Worm (Caenorhabditis elegans) whole organism, L4 larva: ENCODE data around the gene set-17.

Experiments used
- F37D6.2 ChIP-seq: sonication (generic microtip); optimal IDR thresholded peaks from 2 replicates; lab custom pipeline; 2016; ENCODE audit warnings: mild to moderate bottlenecking, missing genetic modification characterization, missing compliant biosample characterization
- F44E2.7 ChIP-seq: fragments of 200-800 bp; sonication (Bioruptor generic); IDR thresholded peaks from 2 replicates; pipeline ENCODE4 v2.1.2; 2022; ENCODE audit warnings: missing genetic modification characterization, missing compliant biosample characterization
- T20F7.1 ChIP-seq: fragments of 200-800 bp; sonication (Bioruptor generic); optimal IDR thresholded peaks from 2 replicates; lab custom pipeline; 2018; ENCODE audit warnings: mild to moderate bottlenecking, missing genetic modification characterization, missing compliant biosample characterization
- Y105C5A.15 ChIP-seq: fragments of 200-800 bp; sonication (Bioruptor generic); IDR thresholded peaks from 2 replicates; pipeline ENCODE4 v1.3.6; 2022; ENCODE audit warnings: missing genetic modification characterization, missing compliant biosample characterization
- Y75B8A.6 ChIP-seq: fragments of 200-800 bp; sonication (Bioruptor generic); IDR thresholded peaks from 2 replicates; pipeline ENCODE4 v1.3.6; 2022; ENCODE audit warnings: missing genetic modification reagents, missing genetic modification characterization, missing compliant biosample characterization
- aha-1 ChIP-seq: fragments of 150-350 bp; peaks from one replicate; lab custom pipeline; 2014; ENCODE audit warnings: missing biosample characterization, missing genetic modification characterization
- aly-2 ChIP-seq: sonication (generic microtip); optimal IDR thresholded peaks from 2 replicates; lab custom pipeline; 2018; ENCODE audit warnings: missing biosample characterization, missing genetic modification characterization
- ceh-20 ChIP-seq: fragments of 200-800 bp; sonication (Bioruptor generic); IDR thresholded peaks from 2 replicates; pipeline ENCODE4 v1.3.6; 2022; ENCODE audit warnings: missing genetic modification reagents, missing genetic modification characterization, missing compliant biosample characterization
- ceh-32 ChIP-seq: sonication (generic microtip); optimal IDR thresholded peaks from 2 replicates; lab custom pipeline; 2016; ENCODE audit warnings: mild to moderate bottlenecking, missing genetic modification characterization, missing compliant biosample characterization; ENCODE audit not compliant: poor library complexity
- ceh-62 ChIP-seq: sonication (generic microtip); optimal IDR thresholded peaks from 2 replicates; lab custom pipeline; 2017; ENCODE audit warnings: missing biosample characterization, missing genetic modification characterization
- ctbp-1 ChIP-seq: fragments of 200-800 bp; sonication (Bioruptor generic); IDR thresholded peaks from 2 replicates; pipeline ENCODE4 v1.3.6; 2022; ENCODE audit warnings: missing genetic modification reagents, missing genetic modification characterization, missing compliant biosample characterization
- dmd-6 ChIP-seq: fragments of 200-800 bp; sonication (Bioruptor generic); IDR thresholded peaks from 2 replicates; pipeline ENCODE4 v1.3.6; 2022; ENCODE audit warnings: missing genetic modification reagents, missing genetic modification characterization, missing compliant biosample characterization
- dmd-8 ChIP-seq: fragments of 200-800 bp; sonication (Bioruptor generic); IDR thresholded peaks from 2 replicates; pipeline ENCODE4 v1.3.6; 2022; ENCODE audit warnings: missing genetic modification characterization, missing compliant biosample characterization
- dmd-9 ChIP-seq: fragments of 200-800 bp; sonication (Bioruptor generic); IDR thresholded peaks from 2 replicates; pipeline ENCODE4 v1.3.6; 2022; ENCODE audit warnings: missing genetic modification reagents, missing genetic modification characterization, missing compliant biosample characterization
- dpl-1 ChIP-seq: fragments of 150-350 bp; optimal IDR thresholded peaks from 2 replicates; lab custom pipeline; 2014; ENCODE audit warnings: missing biosample characterization, missing genetic modification reagents, missing genetic modification characterization
- duxl-1 ChIP-seq: sonication (generic microtip); optimal IDR thresholded peaks from 2 replicates; lab custom pipeline; 2016; ENCODE audit warnings: mild to moderate bottlenecking, missing genetic modification characterization, moderate library complexity, missing compliant biosample characterization; ENCODE audit not compliant: poor library complexity
- fos-1 ChIP-seq: fragments of 150-350 bp; optimal IDR thresholded peaks from 2 replicates; lab custom pipeline; 2014; ENCODE audit warnings: missing biosample characterization, missing genetic modification characterization
- jun-1 ChIP-seq: fragments of 150-350 bp; optimal IDR thresholded peaks from 2 replicates; lab custom pipeline; 2014; ENCODE audit warnings: missing biosample characterization, missing genetic modification reagents, missing genetic modification characterization
- lin-13 ChIP-seq: fragments of 150-350 bp; optimal IDR thresholded peaks from 2 replicates; lab custom pipeline; 2014; ENCODE audit warnings: missing biosample characterization, missing genetic modification reagents, missing genetic modification characterization
- lin-29 ChIP-seq: fragments of 200-800 bp; sonication (Bioruptor generic); IDR thresholded peaks from 2 replicates; pipeline ENCODE4 v1.3.6; 2022; ENCODE audit warnings: missing genetic modification reagents, missing genetic modification characterization, missing compliant biosample characterization
- lin-38 ChIP-seq: fragments of 200-800 bp; sonication (Bioruptor generic); IDR thresholded peaks from 2 replicates; pipeline ENCODE4 v1.3.6; 2022; ENCODE audit warnings: missing genetic modification reagents, missing genetic modification characterization, missing compliant biosample characterization
- lin-39 ChIP-seq: fragments of 150-350 bp; optimal IDR thresholded peaks from 2 replicates; lab custom pipeline; 2014; ENCODE audit warnings: missing biosample characterization, missing genetic modification reagents, missing genetic modification characterization
- lir-3 ChIP-seq: sonication (generic microtip); optimal IDR thresholded peaks from 2 replicates; lab custom pipeline; 2016; ENCODE audit warnings: mild to moderate bottlenecking, missing genetic modification characterization, missing compliant biosample characterization
- madf-9 ChIP-seq: fragments of 200-800 bp; sonication (Bioruptor generic); conservative IDR thresholded peaks from 2 replicates; pipeline ENCODE4 v1.3.6; 2022; ENCODE audit warnings: missing genetic modification reagents, missing genetic modification characterization, missing compliant biosample characterization
- mes-2 ChIP-seq: sonication (generic microtip); optimal IDR thresholded peaks from 2 replicates; lab custom pipeline; 2016; ENCODE audit warnings: missing genotype, mild to moderate bottlenecking, missing genetic modification characterization, missing compliant biosample characterization; ENCODE audit not compliant: poor library complexity, severe bottlenecking
- mxl-2 ChIP-seq: fragments of 200-800 bp; sonication (Bioruptor generic); conservative IDR thresholded peaks from 2 replicates; pipeline ENCODE4 v1.3.6; 2022; ENCODE audit warnings: missing genetic modification reagents, missing genetic modification characterization, missing compliant biosample characterization
- nhr-10 ChIP-seq: fragments of 150-350 bp; optimal IDR thresholded peaks from 2 replicates; lab custom pipeline; 2014; ENCODE audit warnings: missing biosample characterization, missing genetic modification characterization
- nhr-237 ChIP-seq: sonication (generic microtip); optimal IDR thresholded peaks from 2 replicates; lab custom pipeline; 2017; ENCODE audit warnings: missing biosample characterization, missing genetic modification characterization
- nhr-25 ChIP-seq: sonication (generic microtip); optimal IDR thresholded peaks from 2 replicates; lab custom pipeline; 2017; ENCODE audit warnings: missing genetic modification characterization, mild to moderate bottlenecking, missing compliant biosample characterization, antibody characterized with exemption, moderate library complexity, borderline replicate concordance; ENCODE audit not compliant: insufficient read depth
- nhr-28 ChIP-seq: fragments of 150-350 bp; optimal IDR thresholded peaks from 2 replicates; lab custom pipeline; 2014; ENCODE audit warnings: missing biosample characterization, missing genetic modification characterization
- nhr-41 ChIP-seq: fragments of 200-800 bp; sonication (Bioruptor generic); IDR thresholded peaks from 2 replicates; pipeline ENCODE4 v1.3.6; 2022; ENCODE audit warnings: missing genetic modification reagents, missing genetic modification characterization, missing compliant biosample characterization
- nhr-6 ChIP-seq: fragments of 150-350 bp; optimal IDR thresholded peaks from 2 replicates; lab custom pipeline; 2014; ENCODE audit warnings: missing biosample characterization, missing genetic modification characterization
- php-3 ChIP-seq: fragments of 200-800 bp; sonication (Bioruptor generic); IDR thresholded peaks from 2 replicates; pipeline ENCODE4 v1.3.6; 2022; ENCODE audit warnings: missing genetic modification reagents, missing genetic modification characterization, missing compliant biosample characterization
- rbr-2 ChIP-seq: sonication (generic microtip); optimal IDR thresholded peaks from 2 replicates; lab custom pipeline; 2016; ENCODE audit warnings: missing genotype, missing genetic modification characterization, missing compliant biosample characterization
- saeg-2 ChIP-seq: fragments of 200-800 bp; sonication (Bioruptor generic); IDR thresholded peaks from 2 replicates; pipeline ENCODE4 v1.3.6; 2022; ENCODE audit warnings: missing genetic modification reagents, missing genetic modification characterization, missing compliant biosample characterization
- sdz-12 ChIP-seq: fragments of 200-800 bp; sonication (Bioruptor generic); optimal IDR thresholded peaks from 2 replicates; lab custom pipeline; 2018; ENCODE audit warnings: mild to moderate bottlenecking, missing genetic modification characterization, missing compliant biosample characterization
- set-16 ChIP-seq: fragments of 200-800 bp; sonication (Bioruptor generic); IDR thresholded peaks from 2 replicates; pipeline ENCODE4 v1.3.6; 2022; ENCODE audit warnings: missing genetic modification reagents, missing genetic modification characterization, missing compliant biosample characterization
- skn-1 ChIP-seq: fragments of 150-350 bp; optimal IDR thresholded peaks from 2 replicates; lab custom pipeline; 2014; ENCODE audit warnings: missing biosample characterization, missing genetic modification characterization
- spr-1 ChIP-seq: sonication (generic microtip); optimal IDR thresholded peaks from 2 replicates; lab custom pipeline; 2016; ENCODE audit warnings: mild to moderate bottlenecking, missing genetic modification characterization, missing compliant biosample characterization
- spr-3 ChIP-seq: fragments of 200-800 bp; sonication (Bioruptor generic); optimal IDR thresholded peaks from 2 replicates; lab custom pipeline; 2018; ENCODE audit warnings: mild to moderate bottlenecking, missing genetic modification characterization, missing compliant biosample characterization
- tag-97 ChIP-seq: fragments of 200-800 bp; sonication (Bioruptor generic); IDR thresholded peaks from 2 replicates; pipeline ENCODE4 v1.3.6; 2022; ENCODE audit warnings: missing genetic modification characterization, missing compliant biosample characterization
- unc-39 ChIP-seq: sonication (generic microtip); optimal IDR thresholded peaks from 2 replicates; lab custom pipeline; 2017; ENCODE audit warnings: missing biosample characterization, missing genetic modification characterization
- zip-2 ChIP-seq: fragments of 150-350 bp; optimal IDR thresholded peaks from 2 replicates; lab custom pipeline; 2014; ENCODE audit warnings: missing biosample characterization, missing genetic modification characterization
- ztf-7 ChIP-seq: fragments of 150-350 bp; optimal IDR thresholded peaks from 2 replicates; lab custom pipeline; 2014; ENCODE audit warnings: missing biosample characterization, missing genetic modification characterization

set-17 gene

DNA sequence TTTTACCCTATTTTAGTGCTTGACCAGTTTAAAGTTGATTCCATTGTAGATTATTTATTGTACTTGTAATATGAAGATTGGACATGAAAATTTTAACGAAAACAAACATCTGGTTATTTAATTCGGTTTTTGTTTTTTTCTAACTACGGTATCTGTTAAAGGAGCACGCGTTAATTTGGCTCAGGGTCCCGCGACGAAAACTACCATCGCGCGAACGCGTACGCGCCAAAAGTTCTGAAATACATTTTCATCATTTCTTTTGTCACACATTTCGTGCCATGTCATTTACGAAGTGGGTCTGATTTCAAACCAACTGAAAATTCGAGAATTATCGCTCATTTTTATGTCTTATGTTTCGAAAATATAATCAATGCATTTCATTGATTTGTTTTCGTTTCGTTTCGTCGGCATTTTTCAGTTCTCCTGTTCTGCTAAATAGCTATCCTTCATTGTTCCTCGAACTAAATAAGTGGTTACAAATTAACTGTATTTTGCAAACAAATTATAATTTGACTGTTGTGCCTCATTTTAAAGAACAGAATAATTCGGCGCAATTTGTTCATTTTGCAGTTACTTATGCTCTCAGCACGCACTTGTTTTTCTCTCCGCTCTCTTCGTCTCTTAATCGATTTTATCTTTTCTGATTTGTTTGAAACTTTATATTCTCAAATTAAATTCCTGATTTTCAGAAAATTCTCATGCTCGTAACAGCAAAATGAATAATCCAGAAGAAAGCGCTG lies 6.4 kb downstream of the set-17 start, which contains the start of gene T21B10.3 (continued):
- TF ChIP-seq ctbp-1 (0 out of 2 replicates have a peak, but pooled peaks have one; percentile 46), rbr-2 (tag; lab: Kevin White, UChicago) (no peak), aly-2 (tag; lab: Kevin White, UChicago) (no peak), nhr-41 (GFP tag; lab: Robert Waterston, UW) (0 out of 2 replicates have a peak, but pooled peaks have one; percentile 44), nhr-237 (tag; lab: Kevin White, UChicago) (no peak), php-3 (GFP tag; lab: Robert Waterston, UW) (peak; percentile 66), lin-38 (GFP tag; lab: Robert Waterston, UW) (peak; percentile 86), lin-13 (peak; percentile 26), tag-97 (GFP tag; lab: Robert Waterston, UW) (no peak), nhr-6 (tag; lab: Kevin White, UChicago) (no peak), madf-9 (GFP tag; lab: Robert Waterston, UW) (peak; percentile 31; the same call in 1 of the 2 replicates), skn-1 (tag; lab: Kevin White, UChicago) (no peak), lin-39 (tag; lab: Kevin White, UChicago) (no peak)

ce11 chrII:8932392-8932791 lies 7.9 kb downstream of the set-17 start:
- TF ChIP-seq aha-1 (tag; lab: Kevin White, UChicago) (peak; percentile 88), nhr-10 (tag; lab: Kevin White, UChicago) (no peak), set-16 (GFP tag; lab: Robert Waterston, UW) (peak; percentile 48), saeg-2 (GFP tag; lab: Robert Waterston, UW) (no peak), dpl-1 (GFP tag; lab: Kevin White, UChicago) (no peak), nhr-25 (tag; lab: Kevin White, UChicago) (no peak), ceh-32 (tag; lab: Kevin White, UChicago) (no peak), lin-13 (no peak), mes-2 (tag; lab: Kevin White, UChicago) (no peak), dmd-6 (GFP tag; lab: Robert Waterston, UW) (no peak), ctbp-1 (no peak), Y105C5A.15 (GFP tag; lab: Robert Waterston, UW) (no peak), duxl-1 (tag; lab: Kevin White, UChicago) (no peak), zip-2 (tag; lab: Kevin White, UChicago) (no peak), ceh-20 (GFP tag; lab: Robert Waterston, UW) (no peak)

ce11 chrII:8931405-8932149 lies 8.7 kb downstream of the set-17 start:
- TF ChIP-seq mxl-2 (GFP tag; lab: Robert Waterston, UW) (no peak), T20F7.1 (no peak), sdz-12 (GFP tag; lab: Kevin White, UChicago) (no peak), F44E2.7 (GFP tag; lab: Robert Waterston, UW) (no peak), nhr-28 (peak; percentile 47), unc-39 (no peak), dmd-8 (no peak), spr-1 (peak; percentile 4), lin-38 (GFP tag; lab: Robert Waterston, UW) (no peak), php-3 (GFP tag; lab: Robert Waterston, UW) (no peak), fos-1 (tag; lab: Kevin White, UChicago) (no peak), ceh-20 (GFP tag; lab: Robert Waterston, UW) (no peak), ceh-62 (tag; lab: Kevin White, UChicago) (no peak), dmd-9 (GFP tag; lab: Robert Waterston, UW) (no peak), Y75B8A.6 (GFP tag; lab: Robert Waterston, UW) (0 out of 2 replicates have a peak, but pooled peaks have one; percentile 7), zip-2 (tag; lab: Kevin White, UChicago) (no peak), ztf-7 (no peak), nhr-10 (tag; lab: Kevin White, UChicago) (no peak), lir-3 (tag; lab: Kevin White, UChicago) (no peak), F37D6.2 (tag; lab: Kevin White, UChicago) (no peak), dpl-1 (GFP tag; lab: Kevin White, UChicago) (no peak), jun-1 (tag; lab: Kevin White, UChicago) (no peak), lin-29 (GFP tag; lab: Robert Waterston, UW) (no peak), Y105C5A.15 (GFP tag; lab: Robert Waterston, UW) (no peak), spr-3 (GFP tag; lab: Kevin White, UChicago) (no peak), dmd-6 (GFP tag; lab: Robert Waterston, UW) (no peak)
